Worm (Caenorhabditis elegans) whole organism, L1 larva: ENCODE data around the gene yap-1.

Source experiments
- C04F5.9 ChIP-seq: sonication (generic microtip); optimal IDR thresholded peaks from 2 replicates; lab custom pipeline; 2016; ENCODE audit warnings: missing genetic modification characterization, missing compliant biosample characterization
- C16A3.4 ChIP-seq: fragments of 150-350 bp; optimal IDR thresholded peaks from 2 replicates; lab custom pipeline; 2014; ENCODE audit warnings: missing biosample characterization, missing genetic modification characterization
- Y116A8C.19 ChIP-seq: sonication (generic microtip); optimal IDR thresholded peaks from 2 replicates; lab custom pipeline; 2016; ENCODE audit warnings: missing compliant biosample characterization, missing genetic modification characterization, borderline replicate concordance
- aha-1 ChIP-seq: fragments of 150-350 bp; optimal IDR thresholded peaks from 2 replicates; lab custom pipeline; 2014; ENCODE audit warnings: missing biosample characterization, missing genetic modification characterization
- alr-1 ChIP-seq: fragments of 200-800 bp; sonication (Bioruptor generic); optimal IDR thresholded peaks from 2 replicates; lab custom pipeline; 2018; ENCODE audit warnings: borderline replicate concordance, mild to moderate bottlenecking, missing genetic modification characterization, missing compliant biosample characterization
- ces-1 ChIP-seq: fragments of 150-350 bp; optimal IDR thresholded peaks from 2 replicates; lab custom pipeline; 2014; ENCODE audit warnings: missing biosample characterization, missing genetic modification reagents, missing genetic modification characterization
- dsc-1 ChIP-seq: sonication (generic microtip); optimal IDR thresholded peaks from 2 replicates; lab custom pipeline; 2016; ENCODE audit warnings: mild to moderate bottlenecking, missing genetic modification characterization, missing compliant biosample characterization
- efl-1 ChIP-seq, 4 experiments: fragments of 150-350 bp; optimal IDR thresholded peaks in 3 of 4; peaks in 1 of 4; 1 replicate in 1 of 4; 2 replicates in 3 of 4; lab custom pipeline; 2014; ENCODE audit warnings: missing biosample characterization in 2 of 4, missing genetic modification characterization in 2 of 4, missing genetic modification reagents in 2 of 4
- egl-27 ChIP-seq, 2 experiments: fragments of 150-350 bp in 1 of 2; sonication (generic microtip); optimal IDR thresholded peaks; 3 replicates each; lab custom pipeline; 2017 to 2018; ENCODE audit warnings: missing biosample characterization in 2 of 2, missing genetic modification characterization in 2 of 2, missing genetic modification reagents in 2 of 2
- elt-2 ChIP-seq: sonication (generic microtip); optimal IDR thresholded peaks from 2 replicates; lab custom pipeline; 2016; ENCODE audit warnings: missing genetic modification characterization, mild to moderate bottlenecking, inconsistent platforms, missing compliant biosample characterization, missing genetic modification reagents
- fkh-8 ChIP-seq: sonication (generic microtip); optimal IDR thresholded peaks from 2 replicates; lab custom pipeline; 2016; ENCODE audit warnings: mild to moderate bottlenecking, missing genetic modification characterization, missing compliant biosample characterization
- hlh-17 ChIP-seq: fragments of 200-800 bp; sonication (Bioruptor generic); optimal IDR thresholded peaks from 2 replicates; lab custom pipeline; 2018; ENCODE audit warnings: missing genetic modification characterization, mild to moderate bottlenecking, missing compliant biosample characterization, moderate library complexity, borderline replicate concordance
- isw-1 ChIP-seq: fragments of 200-800 bp; sonication (Bioruptor generic); IDR thresholded peaks from 2 replicates; pipeline ENCODE4 v1.3.6; 2022; ENCODE audit warnings: missing genetic modification characterization, missing compliant biosample characterization
- lin-14 ChIP-seq: fragments of 200-800 bp; sonication (Bioruptor generic); optimal IDR thresholded peaks from 2 replicates; lab custom pipeline; 2018; ENCODE audit warnings: mild to moderate bottlenecking, missing genetic modification characterization, moderate library complexity, missing compliant biosample characterization
- lin-15B ChIP-seq: fragments of 150-350 bp; sonication (generic microtip); optimal IDR thresholded peaks from 3 replicates; lab custom pipeline; 2014; ENCODE audit warnings: missing biosample characterization, missing genetic modification characterization
- lin-35 ChIP-seq, 2 experiments: fragments of 150-350 bp; optimal IDR thresholded peaks; 2 replicates each; lab custom pipeline; 2014; ENCODE audit warnings: missing biosample characterization in 2 of 2, missing genetic modification characterization in 2 of 2, missing genetic modification reagents in 2 of 2
- lin-39 ChIP-seq: fragments of 150-350 bp; optimal IDR thresholded peaks from 2 replicates; lab custom pipeline; 2014; ENCODE audit warnings: missing biosample characterization, missing genetic modification reagents, missing genetic modification characterization
- lsy-2 ChIP-seq, 2 experiments: fragments of 150-350 bp; optimal IDR thresholded peaks; 2 replicates each; lab custom pipeline; 2014; ENCODE audit warnings: missing biosample characterization in 2 of 2, missing genetic modification characterization in 2 of 2
- mdl-1 ChIP-seq, 2 experiments: fragments of 150-350 bp; optimal IDR thresholded peaks; 2 replicates each; lab custom pipeline; 2014 to 2017; ENCODE audit warnings: missing biosample characterization in 2 of 2, missing genetic modification characterization in 2 of 2, inconsistent platforms in 1 of 2
- nhr-11 ChIP-seq: fragments of 150-350 bp; optimal IDR thresholded peaks from 2 replicates; lab custom pipeline; 2014; ENCODE audit warnings: missing biosample characterization, missing genetic modification characterization
- nhr-12 ChIP-seq: sonication (generic microtip); optimal IDR thresholded peaks from 2 replicates; lab custom pipeline; 2017; ENCODE audit warnings: missing biosample characterization, missing genetic modification characterization
- nhr-19 ChIP-seq: fragments of 200-800 bp; sonication (Bioruptor generic); conservative IDR thresholded peaks from 2 replicates; pipeline ENCODE4 v1.3.6; 2022; ENCODE audit warnings: missing genetic modification characterization, missing compliant biosample characterization
- nhr-20 ChIP-seq: sonication (generic microtip); optimal IDR thresholded peaks from 2 replicates; lab custom pipeline; 2016; ENCODE audit warnings: mild to moderate bottlenecking, missing genetic modification characterization, missing compliant biosample characterization
- nhr-237 ChIP-seq: fragments of 150-350 bp; optimal IDR thresholded peaks from 2 replicates; lab custom pipeline; 2014; ENCODE audit warnings: missing biosample characterization, missing genetic modification characterization
- nhr-28 ChIP-seq: fragments of 150-350 bp; optimal IDR thresholded peaks from 2 replicates; lab custom pipeline; 2014; ENCODE audit warnings: missing biosample characterization, missing genetic modification characterization
- nhr-47 ChIP-seq: sonication (generic microtip); optimal IDR thresholded peaks from 2 replicates; lab custom pipeline; 2016; ENCODE audit warnings: mild to moderate bottlenecking, missing genetic modification characterization, moderate library complexity, missing compliant biosample characterization
- nhr-71 ChIP-seq: sonication (generic microtip); optimal IDR thresholded peaks from 2 replicates; lab custom pipeline; 2016; ENCODE audit warnings: mild to moderate bottlenecking, missing genetic modification characterization, moderate library complexity, missing compliant biosample characterization
- nhr-76 ChIP-seq: sonication (generic microtip); optimal IDR thresholded peaks from 2 replicates; lab custom pipeline; 2017; ENCODE audit warnings: missing biosample characterization, missing genetic modification characterization
- nhr-85 ChIP-seq: sonication (generic microtip); peaks from one replicate; lab custom pipeline; 2016; ENCODE audit warnings: missing genetic modification characterization, inconsistent platforms, missing compliant biosample characterization
- nhr-90 ChIP-seq: sonication (generic microtip); optimal IDR thresholded peaks from 2 replicates; lab custom pipeline; 2016; ENCODE audit warnings: mild to moderate bottlenecking, missing genetic modification characterization, missing compliant biosample characterization; ENCODE audit not compliant: poor library complexity
- pax-3 ChIP-seq: fragments of 200-800 bp; sonication (Bioruptor generic); optimal IDR thresholded peaks from 2 replicates; lab custom pipeline; 2018; ENCODE audit warnings: mild to moderate bottlenecking, missing genetic modification characterization, moderate library complexity, missing compliant biosample characterization
- pqm-1 ChIP-seq: sonication (generic microtip); optimal IDR thresholded peaks from 3 replicates; lab custom pipeline; 2017; ENCODE audit warnings: missing biosample characterization, missing genetic modification characterization
- rnt-1 ChIP-seq: sonication (generic microtip); optimal IDR thresholded peaks from 2 replicates; lab custom pipeline; 2016; ENCODE audit warnings: mild to moderate bottlenecking, missing genetic modification characterization, moderate library complexity, missing compliant biosample characterization
- skn-1 ChIP-seq: fragments of 150-350 bp; optimal IDR thresholded peaks from 2 replicates; lab custom pipeline; 2014; ENCODE audit warnings: missing biosample characterization, missing genetic modification characterization
- snu-23 ChIP-seq: sonication (generic microtip); optimal IDR thresholded peaks from 2 replicates; lab custom pipeline; 2016; ENCODE audit warnings: missing genetic modification characterization, missing compliant biosample characterization
- swsn-7 ChIP-seq: sonication (generic microtip); optimal IDR thresholded peaks from 2 replicates; lab custom pipeline; 2016; ENCODE audit warnings: missing genetic modification characterization, missing compliant biosample characterization
- tlp-1 ChIP-seq: fragments of 150-350 bp; optimal IDR thresholded peaks from 2 replicates; lab custom pipeline; 2014; ENCODE audit warnings: missing biosample characterization, missing genetic modification characterization
- unc-130 ChIP-seq: fragments of 150-350 bp; optimal IDR thresholded peaks from 2 replicates; lab custom pipeline; 2017; ENCODE audit warnings: missing biosample characterization, missing genetic modification characterization, inconsistent platforms
- unc-86 ChIP-seq: sonication (generic microtip); optimal IDR thresholded peaks from 2 replicates; lab custom pipeline; 2016; ENCODE audit warnings: missing genetic modification characterization, missing compliant biosample characterization
- unc-98 ChIP-seq: fragments of 200-800 bp; sonication (Bioruptor generic); IDR thresholded peaks from 2 replicates; pipeline ENCODE4 v1.3.6; 2022; ENCODE audit warnings: missing genetic modification characterization, missing compliant biosample characterization
- xbp-1 ChIP-seq: sonication (generic microtip); optimal IDR thresholded peaks from 2 replicates; lab custom pipeline; 2016; ENCODE audit warnings: missing genetic modification characterization, missing compliant biosample characterization
- ztf-11 ChIP-seq, 2 experiments: sonication (generic microtip); optimal IDR thresholded peaks; 2 replicates each; lab custom pipeline; 2016 to 2017; ENCODE audit warnings: missing genetic modification characterization in 2 of 2, missing biosample characterization in 1 of 2, missing compliant biosample characterization in 1 of 2

The yap-1 gene

ce11 chrX:10727696-10728095 lies 36.0 kb downstream of the yap-1 start:
- TF ChIP-seq unc-130 (tag; lab: Kevin White, UChicago) (no peak), aha-1 (tag; lab: Kevin White, UChicago) (no peak), fkh-8 (tag; lab: Kevin White, UChicago) (no peak), unc-86 (tag; lab: Kevin White, UChicago) (no peak), nhr-28 (tag; lab: Kevin White, UChicago) (no peak), lin-35 (GFP tag; optimal IDR thresholded peaks at IDR 0.05; lab: Kevin White, UChicago) (no peak), pqm-1 (no peak), nhr-12 (tag; lab: Kevin White, UChicago) (no peak), ces-1 (GFP tag; lab: Kevin White, UChicago) (no peak), lin-15B (tag; lab: Kevin White, UChicago) (no peak), nhr-71 (no peak), elt-2 (tag; lab: Kevin White, UChicago) (no peak), unc-98 (no peak), hlh-17 (GFP tag; lab: Kevin White, UChicago) (no peak), mdl-1 (tag; optimal IDR thresholded peaks at IDR 0.05; lab: Kevin White, UChicago) (no peak), dsc-1 (no peak), nhr-76 (tag; lab: Kevin White, UChicago) (no peak), lsy-2 (tag; optimal IDR thresholded peaks at IDR 0.05; lab: Kevin White, UChicago) (no peak)

- TF ChIP-seq efl-1 (optimal IDR thresholded peaks at IDR 0.05; lab: Kevin White, UChicago) (no peak), efl-1 (GFP tag; optimal IDR thresholded peaks at IDR 0.05 in 1 of 2; lab: Kevin White, UChicago) (peak in 1 of 2 experiments; percentile 76), egl-27 (tag; optimal IDR thresholded peaks at IDR 0.05; lab: Kevin White, UChicago) (no peak), Y116A8C.19 (tag; lab: Kevin White, UChicago) (no peak), snu-23 (GFP tag; lab: Kevin White, UChicago) (peak; percentile 46), ces-1 (GFP tag; lab: Kevin White, UChicago) (no peak), nhr-20 (tag; lab: Kevin White, UChicago) (peak; percentile 40), nhr-85 (tag; lab: Kevin White, UChicago) (no peak), swsn-7 (tag; lab: Kevin White, UChicago) (peak; percentile 0), unc-98 (no peak), nhr-47 (tag; lab: Kevin White, UChicago) (peak; percentile 32), lin-39 (no peak), skn-1 (tag; lab: Kevin White, UChicago) (no peak), nhr-11 (tag; lab: Kevin White, UChicago) (no peak), aha-1 (tag; lab: Kevin White, UChicago) (no peak), nhr-12 (tag; lab: Kevin White, UChicago) (no peak), C04F5.9 (no peak), lsy-2 (tag; optimal IDR thresholded peaks at IDR 0.05; lab: Kevin White, UChicago) (no peak), nhr-71 (peak; percentile 26), isw-1 (GFP tag; lab: Robert Waterston, UW) (no peak), hlh-17 (GFP tag; lab: Kevin White, UChicago) (no peak), ztf-11 (tag; optimal IDR thresholded peaks at IDR 0.05; lab: Kevin White, UChicago) (no peak), lin-14 (peak; percentile 26), nhr-19 (GFP tag; lab: Robert Waterston, UW) (peak; percentile 14; the same call in 1 of the 2 replicates), tlp-1 (tag; lab: Kevin White, UChicago) (no peak), xbp-1 (no peak), elt-2 (tag; lab: Kevin White, UChicago) (no peak), pax-3 (tag; lab: Kevin White, UChicago) (no peak), rnt-1 (no peak), nhr-90 (tag; lab: Kevin White, UChicago) (no peak), C16A3.4 (tag; lab: Kevin White, UChicago) (peak; percentile 18), alr-1 (tag; lab: Kevin White, UChicago) (no peak), nhr-237 (no peak), fkh-8 (tag; lab: Kevin White, UChicago) (no peak), lin-15B (tag; lab: Kevin White, UChicago) (no peak)
Measured at ce11 chrX:10731837-10732236, 40.1 kb downstream of the yap-1 start.
